Worm (Caenorhabditis elegans): ENCODE measurements around the gene F42G4.2.

- TF ChIP-seq klf-2 (GFP tag; conservative IDR thresholded peaks at IDR 0.05): no peak
- TF ChIP-seq flt-1 (GFP tag; IDR thresholded peaks at IDR 0.05): no peak
- no peak for TF ChIP-seq ztf-23 (GFP tag; IDR thresholded peaks at IDR 0.05)
- no peak for TF ChIP-seq med-1 (GFP tag; optimal IDR thresholded peaks at IDR 0.05; ENCODE audit: insufficient read depth)
- TF ChIP-seq tab-1 (GFP tag; IDR thresholded peaks at IDR 0.05): no peak
- TF ChIP-seq ref-1 (GFP tag; conservative IDR thresholded peaks at IDR 0.05): no peak
- TF ChIP-seq ztf-29 (GFP tag; IDR thresholded peaks at IDR 0.05): no peak
These were observed 28.7 kb downstream of the F42G4.2 start for ce11 chrII:13076301-13076916.
